2 fruit fly cellular contexts compared by ENCODE assay signal in the genomic region with DNA sequence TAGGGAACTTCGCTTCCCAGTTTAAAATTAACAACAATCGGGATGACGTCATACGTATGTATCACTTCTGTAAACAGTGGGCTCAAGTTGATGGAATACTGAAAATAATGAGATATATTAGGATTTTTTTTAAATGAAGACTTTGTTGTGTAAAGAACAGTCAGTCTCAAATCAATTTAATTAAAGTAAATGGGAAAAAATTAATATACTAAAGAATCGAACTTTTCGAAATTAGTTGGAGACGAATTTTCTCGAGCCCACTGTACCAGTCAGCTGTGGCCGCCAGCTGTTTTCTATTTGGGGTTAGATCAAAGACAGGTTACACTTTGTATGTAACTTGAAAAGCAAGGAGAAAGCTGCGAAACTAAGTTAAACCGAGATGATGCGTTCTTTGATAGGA.
TF ChIP-seq lines count a peak whose summit lies in the region.

CG1635 (plus strand) TSS at position 300 of the 400 bp plus-strand sequence.

TF ChIP-seq in whole organism, embryonic, 481 proteins besides CTCF, POLR2A, EP300 and RAD21 (continued from another document and continues in another):
- TF ChIP-seq CG10462 (GFP tag; optimal IDR thresholded peaks at IDR 0.05; lab: Kevin White, UChicago) (peak; percentile 97), E2f2 (GFP tag; IDR thresholded peaks at IDR 0.05; lab: Robert Waterston, UW) (peak; percentile 92), knrl (GFP tag; IDR thresholded peaks at IDR 0.05; lab: Robert Waterston, UW; ENCODE audit: partially characterized antibody) (peak; percentile 55), Opbp (GFP tag; IDR thresholded peaks at IDR 0.05; lab: Robert Waterston, UW; ENCODE audit: partially characterized antibody) (peak; percentile 50; the same call in 2 of the 3 replicates), wor (GFP tag; IDR thresholded peaks at IDR 0.05; lab: Robert Waterston, UW) (peak; percentile 99), CG7357 (GFP tag; IDR thresholded peaks at IDR 0.05; lab: Robert Waterston, UW) (peak; percentile 95), dimm (GFP tag; IDR thresholded peaks at IDR 0.05; lab: Robert Waterston, UW) (peak; percentile 99), CG6765 (GFP tag; optimal IDR thresholded peaks at IDR 0.05; lab: Kevin White, UChicago) (peak; percentile 100), Rfx (GFP tag; IDR thresholded peaks at IDR 0.05; lab: Robert Waterston, UW) (peak; percentile 99), H15 (GFP tag; IDR thresholded peaks at IDR 0.05; lab: Robert Waterston, UW) (peak; percentile 99), gcm (GFP tag; optimal IDR thresholded peaks at IDR 0.05; lab: Kevin White, UChicago) (peak; percentile 100), grau (tag; optimal IDR thresholded peaks at IDR 0.05; lab: Kevin White, UChicago) (peak; percentile 99), Bdp1 (GFP tag; optimal IDR thresholded peaks at IDR 0.05; lab: Kevin White, UChicago) (peak; percentile 94), nmo (GFP tag; optimal IDR thresholded peaks at IDR 0.05; lab: Kevin White, UChicago) (peak; percentile 97), CG9215 (GFP tag; IDR thresholded peaks at IDR 0.05; lab: Robert Waterston, UW) (peak; percentile 98), ewg (GFP tag; optimal IDR thresholded peaks at IDR 0.05; lab: Kevin White, UChicago) (peak; percentile 98), CG7928 (GFP tag; optimal IDR thresholded peaks at IDR 0.05; lab: Kevin White, UChicago) (peak; percentile 86), CG3407 (GFP tag; optimal IDR thresholded peaks at IDR 0.05; lab: Kevin White, UChicago) (peak; percentile 98), yki (optimal IDR thresholded peaks at IDR 0.05; lab: Kevin White, UChicago) (no peak), sisA (GFP tag; IDR thresholded peaks at IDR 0.05; lab: Robert Waterston, UW) (peak; percentile 97), CG11723 (GFP tag; optimal IDR thresholded peaks at IDR 0.05; lab: Kevin White, UChicago) (peak; percentile 99), nerfin-2 (GFP tag; IDR thresholded peaks at IDR 0.05; lab: Robert Waterston, UW; ENCODE audit: partially characterized antibody) (peak; percentile 74), CkIIα-i1 (GFP tag; IDR thresholded peaks at IDR 0.05; lab: Robert Waterston, UW) (peak; percentile 92), h (optimal IDR thresholded peaks at IDR 0.05; lab: Kevin White, UChicago) (no peak), CG17829 (tag; optimal IDR thresholded peaks at IDR 0.05; lab: Kevin White, UChicago) (peak; percentile 100), disco-r (GFP tag; optimal IDR thresholded peaks at IDR 0.05; lab: Kevin White, UChicago) (peak; percentile 96), Fer3 (tag; optimal IDR thresholded peaks at IDR 0.05; lab: Kevin White, UChicago) (peak; percentile 100), CG1233 (GFP tag; optimal IDR thresholded peaks at IDR 0.05; lab: Kevin White, UChicago) (peak; percentile 99), Poxn (GFP tag; IDR thresholded peaks at IDR 0.05; lab: Robert Waterston, UW) (peak; percentile 97), CG42726 (GFP tag; IDR thresholded peaks at IDR 0.05; lab: Robert Waterston, UW; ENCODE audit: partially characterized antibody) (peak; percentile 55; the same call in 1 of the 2 replicates), Med (GFP tag; lab: Kevin White, UChicago) (peak; percentile 99), ato (GFP tag; IDR thresholded peaks at IDR 0.05; lab: Robert Waterston, UW; ENCODE audit: partially characterized antibody) (no peak; the same call in 1 of the 2 replicates), Asciz (GFP tag; optimal IDR thresholded peaks at IDR 0.05; lab: Kevin White, UChicago) (peak; percentile 100), CG16863 (GFP tag; optimal IDR thresholded peaks at IDR 0.05; lab: Kevin White, UChicago) (peak; percentile 98), lmd (GFP tag; IDR thresholded peaks at IDR 0.05; lab: Robert Waterston, UW) (peak; percentile 99), HmgZ (tag; optimal IDR thresholded peaks at IDR 0.05; lab: Kevin White, UChicago) (peak; percentile 100), zfh1 (GFP tag; IDR thresholded peaks at IDR 0.05; lab: Robert Waterston, UW) (peak; percentile 99), cato (GFP tag; optimal IDR thresholded peaks at IDR 0.05; lab: Kevin White, UChicago; ENCODE audit: borderline replicate concordance) (peak; percentile 96), D19A (tag; optimal IDR thresholded peaks at IDR 0.05; lab: Kevin White, UChicago) (peak; percentile 98), bbx (GFP tag; IDR thresholded peaks at IDR 0.05; lab: Robert Waterston, UW; ENCODE audit: partially characterized antibody) (peak; percentile 49), ase (GFP tag; IDR thresholded peaks at IDR 0.05; lab: Robert Waterston, UW) (peak; percentile 99), stc (GFP tag; IDR thresholded peaks at IDR 0.05; lab: Robert Waterston, UW) (peak; percentile 99), CG10565 (GFP tag; optimal IDR thresholded peaks at IDR 0.05; lab: Kevin White, UChicago) (peak; percentile 94), Lim3 (GFP tag; IDR thresholded peaks at IDR 0.05; lab: Robert Waterston, UW) (peak; percentile 97), vnd (GFP tag; IDR thresholded peaks at IDR 0.05; lab: Robert Waterston, UW; ENCODE audit: partially characterized antibody) (peak; percentile 70), CG1024 (GFP tag; IDR thresholded peaks at IDR 0.05; lab: Robert Waterston, UW) (peak; percentile 98), ac (GFP tag; optimal IDR thresholded peaks at IDR 0.05; lab: Kevin White, UChicago) (peak; percentile 97), rib (GFP tag; IDR thresholded peaks at IDR 0.05; lab: Robert Waterston, UW) (peak; percentile 99), onecut (GFP tag; IDR thresholded peaks at IDR 0.05; lab: Robert Waterston, UW) (peak; percentile 97), CG8944 (GFP tag; optimal IDR thresholded peaks at IDR 0.05; lab: Kevin White, UChicago) (peak; percentile 96), CG15601 (tag; optimal IDR thresholded peaks at IDR 0.05; lab: Kevin White, UChicago) (peak; percentile 99), Bgb (GFP tag; IDR thresholded peaks at IDR 0.05; lab: Robert Waterston, UW; ENCODE audit: partially characterized antibody) (peak; percentile 63; the same call in 1 of the 2 replicates), CG3995 (GFP tag; optimal IDR thresholded peaks at IDR 0.05; lab: Kevin White, UChicago) (peak; percentile 87), CG6689 (GFP tag; IDR thresholded peaks at IDR 0.05; lab: Robert Waterston, UW) (peak; percentile 99), sim (GFP tag; IDR thresholded peaks at IDR 0.05; lab: Robert Waterston, UW) (peak; percentile 98), Dad (GFP tag; optimal IDR thresholded peaks at IDR 0.05; lab: Kevin White, UChicago) (peak; percentile 98), pum (GFP tag; optimal IDR thresholded peaks at IDR 0.05; lab: Kevin White, UChicago) (peak; percentile 97), Oaz (GFP tag; IDR thresholded peaks at IDR 0.05; lab: Robert Waterston, UW) (peak; percentile 99), Hmx (GFP tag; optimal IDR thresholded peaks at IDR 0.05; lab: Kevin White, UChicago) (peak; percentile 88), CoRest (tag; optimal IDR thresholded peaks at IDR 0.05; lab: Kevin White, UChicago) (peak; percentile 100), Sin3A (optimal IDR thresholded peaks at IDR 0.05; lab: Kevin White, UChicago) (no peak)

TF ChIP-seq in whole organism, prepupa, 60 proteins besides CTCF, POLR2A, EP300 and RAD21 (continued from another document):
- TF ChIP-seq Sox14 (GFP tag; optimal IDR thresholded peaks at IDR 0.05; lab: Kevin White, UChicago), result peak; percentile 99
- TF ChIP-seq Ets21C (GFP tag; optimal IDR thresholded peaks at IDR 0.05; lab: Kevin White, UChicago), result peak; percentile 97
- TF ChIP-seq spab (GFP tag; optimal IDR thresholded peaks at IDR 0.05; lab: Kevin White, UChicago), result peak; percentile 94
- TF ChIP-seq CG7368 (GFP tag; optimal IDR thresholded peaks at IDR 0.05; lab: Kevin White, UChicago), result peak; percentile 97
- TF ChIP-seq Sox15 (GFP tag; optimal IDR thresholded peaks at IDR 0.05; lab: Kevin White, UChicago), result peak; percentile 91
- peak; percentile 91 for TF ChIP-seq fd59A (GFP tag; optimal IDR thresholded peaks at IDR 0.05; lab: Kevin White, UChicago)
- peak; percentile 98 for TF ChIP-seq CG10631 (GFP tag; optimal IDR thresholded peaks at IDR 0.05; lab: Kevin White, UChicago)
- peak; percentile 97 for TF ChIP-seq CG6854 (GFP tag; optimal IDR thresholded peaks at IDR 0.05; lab: Kevin White, UChicago)
- TF ChIP-seq cyc (GFP tag; optimal IDR thresholded peaks at IDR 0.05; lab: Kevin White, UChicago), result peak; percentile 96
- TF ChIP-seq CG6163 (GFP tag; IDR thresholded peaks at IDR 0.05; lab: Robert Waterston, UW), result peak; percentile 99
